Worm (Caenorhabditis elegans): ENCODE measurements around the gene somi-1.

ce11 chrV:13385798-13386197, 5.4 kb downstream of the somi-1 start, which contains the start of gene gcy-34:
- TF ChIP-seq dao-5 (tag; optimal IDR thresholded peaks at IDR 0.05) = no peak
- no peak for TF ChIP-seq him-1 (tag; optimal IDR thresholded peaks at IDR 0.05)
- TF ChIP-seq W03F9.2 (tag; optimal IDR thresholded peaks at IDR 0.05) = no peak
